Fruit fly (Drosophila melanogaster): Measurements from ENCODE around the gene Nepl15.

Nepl15 gene

dm6 chr3R:22753895-22754774 is 11.8 kb downstream of the Nepl15 start (continued):
- TF ChIP-seq cwo (GFP tag; optimal IDR thresholded peaks at IDR 0.05) (peak; percentile 45), CG31388 (GFP tag; optimal IDR thresholded peaks at IDR 0.05) (no peak), CG34422 (GFP tag; IDR thresholded peaks at IDR 0.05) (no peak; the same call in none of the 3 replicates), Adf1 (GFP tag; IDR thresholded peaks at IDR 0.05) (peak; percentile 98), CG16815 (GFP tag; optimal IDR thresholded peaks at IDR 0.05) (peak; percentile 26), al (GFP tag; IDR thresholded peaks at IDR 0.05) (peak; percentile 17; the same call in 1 of the 2 replicates), CG10321 (GFP tag; IDR thresholded peaks at IDR 0.05) (no peak), Awh (GFP tag; IDR thresholded peaks at IDR 0.05) (0 out of 2 replicates have a peak, but pooled peaks have one; percentile 20), CG17385 (GFP tag; optimal IDR thresholded peaks at IDR 0.05) (peak; percentile 49), Hr39 (optimal IDR thresholded peaks at IDR 0.05) (no peak), B-H2 (GFP tag; optimal IDR thresholded peaks at IDR 0.05) (peak; percentile 9), chm (GFP tag; IDR thresholded peaks at IDR 0.05) (peak; percentile 83), CG31441 (GFP tag; IDR thresholded peaks at IDR 0.05) (peak; percentile 77; the same call in 1 of the 2 replicates), wdn (GFP tag; IDR thresholded peaks at IDR 0.05) (peak; percentile 35; the same call in 1 of the 2 replicates), CG2129 (GFP tag; IDR thresholded peaks at IDR 0.05; ENCODE audit: partially characterized antibody) (no peak), crp (GFP tag; optimal IDR thresholded peaks at IDR 0.05) (peak in 1 of 2 experiments; percentile 1), NfI (GFP tag; optimal IDR thresholded peaks at IDR 0.05) (peak; percentile 52), bsh (GFP tag; optimal IDR thresholded peaks at IDR 0.05) (peak in 1 of 2 experiments; percentile 54), croc (GFP tag; conservative IDR thresholded peaks at IDR 0.05) (no peak; the same call in 2 of the 3 replicates), Doc3 (GFP tag; IDR thresholded peaks at IDR 0.05; ENCODE audit: partially characterized antibody) (no peak), CG9609 (GFP tag; optimal IDR thresholded peaks at IDR 0.05) (no peak), Vsx1 (GFP tag; optimal IDR thresholded peaks at IDR 0.05) (peak; percentile 51), CG6654 (GFP tag; optimal IDR thresholded peaks at IDR 0.05) (peak; percentile 33), so (GFP tag; IDR thresholded peaks at IDR 0.05) (peak; percentile 24; the same call in 2 of the 3 replicates), Hsf (GFP tag; optimal IDR thresholded peaks at IDR 0.05) (peak; percentile 64), Ptx1 (GFP tag; IDR thresholded peaks at IDR 0.05) (peak; percentile 65), tio (GFP tag; optimal IDR thresholded peaks at IDR 0.05) (no peak), CG14050 (GFP tag; IDR thresholded peaks at IDR 0.05) (peak; percentile 36; the same call in 2 of the 3 replicates), ara (GFP tag; IDR thresholded peaks at IDR 0.05) (peak; percentile 39; the same call in 1 of the 2 replicates), disco-r (GFP tag; optimal IDR thresholded peaks at IDR 0.05) (peak; percentile 22), ac (GFP tag; optimal IDR thresholded peaks at IDR 0.05) (no peak), mirr (GFP tag; optimal IDR thresholded peaks at IDR 0.05) (peak; percentile 48), CG18011 (GFP tag; optimal IDR thresholded peaks at IDR 0.05) (peak; percentile 25), schlank (tag; optimal IDR thresholded peaks at IDR 0.05) (no peak), Nf-YB (GFP tag; optimal IDR thresholded peaks at IDR 0.05) (peak; percentile 26), usp (GFP tag; optimal IDR thresholded peaks at IDR 0.05) (no peak), CG8944 (GFP tag; optimal IDR thresholded peaks at IDR 0.05) (peak; percentile 58), CG8924 (tag; optimal IDR thresholded peaks at IDR 0.05) (peak; percentile 57), ash1 (GFP tag; optimal IDR thresholded peaks at IDR 0.05) (no peak), otp (GFP tag; IDR thresholded peaks at IDR 0.05) (peak; percentile 36; the same call in 1 of the 3 replicates), CG32772 (GFP tag; IDR thresholded peaks at IDR 0.05) (peak; percentile 27; the same call in 1 of the 2 replicates), CG6765 (GFP tag; optimal IDR thresholded peaks at IDR 0.05) (peak; percentile 16), sim (GFP tag; IDR thresholded peaks at IDR 0.05) (no peak; the same call in 1 of the 2 replicates), Fer2 (tag; optimal IDR thresholded peaks at IDR 0.05) (peak; percentile 37), CG13775 (GFP tag; optimal IDR thresholded peaks at IDR 0.05) (peak; percentile 63), maf-S (GFP tag; optimal IDR thresholded peaks at IDR 0.05) (no peak), CG1792 (GFP tag; optimal IDR thresholded peaks at IDR 0.05) (peak; percentile 1), H15 (GFP tag; IDR thresholded peaks at IDR 0.05) (peak; percentile 33; the same call in 1 of the 3 replicates)
